Fruit fly (Drosophila melanogaster) whole organism, embryonic: ENCODE measurements around the gene Inx7.

ENCODE experiments used
- BEAF-32 ChIP-seq: fragments of 200-800 bp; sonication (Bioruptor generic); optimal IDR thresholded peaks from 3 replicates; lab custom pipeline; 2017; ENCODE audit warnings: missing biosample characterization, missing genetic modification characterization, mild to moderate bottlenecking, moderate library complexity, missing genetic modification reagents
- Bdp1 ChIP-seq: fragments of 200-800 bp; sonication (Bioruptor generic); optimal IDR thresholded peaks from 3 replicates; lab custom pipeline; 2016; ENCODE audit warnings: missing biosample characterization, missing genetic modification characterization
- CG10209 ChIP-seq: fragments of 200-800 bp; sonication (Bioruptor generic); optimal IDR thresholded peaks from 3 replicates; lab custom pipeline; 2017; ENCODE audit warnings: missing biosample characterization, mild to moderate bottlenecking, missing genetic modification characterization, missing genetic modification reagents
- CG10274 ChIP-seq: fragments of 200-800 bp; sonication (Bioruptor generic); optimal IDR thresholded peaks from 3 replicates; lab custom pipeline; 2017; ENCODE audit warnings: missing biosample characterization, mild to moderate bottlenecking, missing genetic modification characterization
- CG10431 ChIP-seq: fragments of 200-800 bp; sonication (Bioruptor generic); optimal IDR thresholded peaks from 3 replicates; lab custom pipeline; 2018; ENCODE audit warnings: missing biosample characterization, mild to moderate bottlenecking, missing genetic modification characterization
- CG14710 ChIP-seq: fragments of 200-800 bp; sonication (Bioruptor generic); optimal IDR thresholded peaks from 3 replicates; lab custom pipeline; 2019; ENCODE audit warnings: missing biosample characterization, mild to moderate bottlenecking, missing genetic modification characterization, moderate library complexity
- CG16813 ChIP-seq: fragments of 200-800 bp; sonication (Bioruptor generic); IDR thresholded peaks from 3 replicates; pipeline ENCODE4 v1.3.6; 2022; ENCODE audit warnings: missing biosample characterization, missing genetic modification characterization; ENCODE audit not compliant: partially characterized antibody
- CG17361 ChIP-seq: fragments of 200-800 bp; sonication (Bioruptor generic); IDR thresholded peaks from 3 replicates; pipeline ENCODE4 v1.3.6; 2022; ENCODE audit warnings: missing biosample characterization, missing genetic modification characterization
- CG17912 ChIP-seq: fragments of 200-800 bp; sonication (Bioruptor generic); optimal IDR thresholded peaks from 2 replicates; lab custom pipeline; 2018; ENCODE audit warnings: missing biosample characterization, mild to moderate bottlenecking, missing genetic modification characterization
- CG1792 ChIP-seq: fragments of 200-800 bp; sonication (Bioruptor generic); optimal IDR thresholded peaks from 2 replicates; lab custom pipeline; 2016; ENCODE audit warnings: missing biosample characterization, missing genetic modification characterization
- CG18262 ChIP-seq: fragments of 200-800 bp; optimal IDR thresholded peaks from 3 replicates; lab custom pipeline; 2019; ENCODE audit warnings: missing biosample characterization, mild to moderate bottlenecking, missing genetic modification characterization, moderate library complexity
- CG2678 ChIP-seq: fragments of 200-800 bp; sonication (Bioruptor generic); optimal IDR thresholded peaks from 3 replicates; lab custom pipeline; 2019; ENCODE audit warnings: missing biosample characterization, mild to moderate bottlenecking, missing genetic modification characterization, moderate library complexity
- CG3726 ChIP-seq: fragments of 200-800 bp; sonication (Bioruptor generic); IDR thresholded peaks from 3 replicates; pipeline ENCODE4, ENCODE4 v1.3.6; 2022; ENCODE audit warnings: missing biosample characterization, missing genetic modification characterization
- CG4404 ChIP-seq: fragments of 200-800 bp; sonication (Bioruptor generic); IDR thresholded peaks from 2 replicates; pipeline ENCODE4 v1.3.6; 2022; ENCODE audit warnings: missing biosample characterization, missing genetic modification characterization
- CG7271 ChIP-seq: fragments of 200-800 bp; sonication (Bioruptor generic); optimal IDR thresholded peaks from 2 replicates; lab custom pipeline; 2018; ENCODE audit warnings: missing biosample characterization, mild to moderate bottlenecking, missing genetic modification characterization, moderate library complexity
- CG9727 ChIP-seq: fragments of 200-800 bp; sonication (Bioruptor generic); optimal IDR thresholded peaks from 3 replicates; lab custom pipeline; 2017; ENCODE audit warnings: missing biosample characterization, mild to moderate bottlenecking, missing genetic modification characterization
- D ChIP-seq, 2 experiments: fragments of 200-800 bp in 1 of 2; fragments of >200 bp in 1 of 2; sonication (Bioruptor generic) in 1 of 2; optimal IDR thresholded peaks; 2 replicates in 1 of 2; 3 replicates in 1 of 2; lab custom pipeline; 2017; ENCODE audit warnings: mild to moderate bottlenecking in 1 of 2, missing biosample characterization in 1 of 2, missing genetic modification characterization in 1 of 2, missing genetic modification reagents in 1 of 2
- E2f1 ChIP-seq: fragments of 200-800 bp; sonication (Bioruptor generic); IDR thresholded peaks from 2 replicates; pipeline ENCODE4 v1.3.6; 2022; ENCODE audit warnings: missing biosample characterization, missing genetic modification characterization
- Hr39 ChIP-seq: fragments of >200 bp; optimal IDR thresholded peaks from 2 replicates; lab custom pipeline; 2017
- PHDP ChIP-seq: fragments of 200-800 bp; sonication (Bioruptor generic); optimal IDR thresholded peaks from 3 replicates; lab custom pipeline; 2018; ENCODE audit warnings: missing biosample characterization, mild to moderate bottlenecking, missing genetic modification characterization, moderate library complexity
- Ptx1 ChIP-seq: fragments of 200-800 bp; sonication (Bioruptor generic); IDR thresholded peaks from 2 replicates; pipeline ENCODE4 v1.3.6; 2022; ENCODE audit warnings: missing biosample characterization, missing genetic modification characterization
- Spps ChIP-seq: fragments of 200-800 bp; sonication (Bioruptor generic); optimal IDR thresholded peaks from 2 replicates; lab custom pipeline; 2018; ENCODE audit warnings: missing biosample characterization, mild to moderate bottlenecking, missing genetic modification characterization
- Taf1 ChIP-seq: fragments of 200-800 bp; sonication (Bioruptor generic); IDR thresholded peaks from 2 replicates; pipeline ENCODE4 v1.3.6; 2022; ENCODE audit warnings: missing biosample characterization, missing genetic modification characterization
- Trl ChIP-seq, 3 experiments: fragments of >200 bp in 2 of 3; fragments of 200-800 bp in 1 of 3; sonication (Bioruptor generic) in 1 of 3; optimal IDR thresholded peaks; 2 replicates in 1 of 3; 3 replicates in 2 of 3; lab custom pipeline; 2016 to 2017; ENCODE audit warnings: missing biosample characterization in 1 of 3, missing genetic modification characterization in 1 of 3
- Xrp1 ChIP-seq: fragments of 200-800 bp; sonication (Bioruptor generic); IDR thresholded peaks from 2 replicates; pipeline ENCODE4 v1.3.6; 2022; ENCODE audit warnings: missing biosample characterization, missing genetic modification characterization
- chinmo ChIP-seq: fragments of 200-800 bp; sonication (Bioruptor generic); IDR thresholded peaks from 4 replicates; pipeline ENCODE4 v1.3.6; 2022; ENCODE audit warnings: missing biosample characterization, missing genetic modification characterization; ENCODE audit not compliant: partially characterized antibody
- crc ChIP-seq: fragments of 200-800 bp; sonication (Bioruptor generic); optimal IDR thresholded peaks from 2 replicates; lab custom pipeline; 2016; ENCODE audit warnings: missing biosample characterization, missing genetic modification characterization
- crol ChIP-seq: fragments of 200-800 bp; sonication (Bioruptor generic); IDR thresholded peaks from 2 replicates; pipeline ENCODE4 v1.3.6; 2022; ENCODE audit warnings: missing biosample characterization, missing genetic modification characterization
- dm ChIP-seq: fragments of 200-800 bp; sonication (Bioruptor generic); optimal IDR thresholded peaks from 3 replicates; lab custom pipeline; 2016; ENCODE audit warnings: missing biosample characterization, missing genetic modification characterization
- gem ChIP-seq: fragments of 200-800 bp; sonication (Bioruptor generic); optimal IDR thresholded peaks from 2 replicates; lab custom pipeline; 2019; ENCODE audit warnings: missing biosample characterization, mild to moderate bottlenecking, missing genetic modification characterization, moderate library complexity
- grau ChIP-seq: fragments of 200-800 bp; optimal IDR thresholded peaks from 3 replicates; lab custom pipeline; 2019; ENCODE audit warnings: missing biosample characterization, mild to moderate bottlenecking, missing genetic modification characterization, moderate library complexity
- kni ChIP-seq: fragments of 200-800 bp; sonication (Bioruptor generic); optimal IDR thresholded peaks from 3 replicates; lab custom pipeline; 2017; ENCODE audit warnings: mild to moderate bottlenecking, missing biosample characterization, missing genetic modification reagents, missing genetic modification characterization
- lilli ChIP-seq: fragments of 200-800 bp; sonication (Bioruptor generic); optimal IDR thresholded peaks from 3 replicates; lab custom pipeline; 2016; ENCODE audit warnings: missing biosample characterization, missing genetic modification characterization
- nom ChIP-seq: fragments of 200-800 bp; sonication (Bioruptor generic); optimal IDR thresholded peaks from 2 replicates; lab custom pipeline; 2017; ENCODE audit warnings: missing biosample characterization, missing genetic modification characterization, mild to moderate bottlenecking, moderate library complexity, missing genetic modification reagents
- pfk ChIP-seq: fragments of 200-800 bp; sonication (Bioruptor generic); optimal IDR thresholded peaks from 2 replicates; lab custom pipeline; 2018; ENCODE audit warnings: missing biosample characterization, mild to moderate bottlenecking, missing genetic modification characterization, moderate library complexity
- pros ChIP-seq: fragments of 200-800 bp; sonication (Bioruptor generic); optimal IDR thresholded peaks from 3 replicates; lab custom pipeline; 2019; ENCODE audit warnings: missing biosample characterization, mild to moderate bottlenecking, missing genetic modification characterization, moderate library complexity
- pum ChIP-seq: fragments of 200-800 bp; sonication (Bioruptor generic); optimal IDR thresholded peaks from 2 replicates; lab custom pipeline; 2016; ENCODE audit warnings: missing biosample characterization, missing genetic modification characterization
- row ChIP-seq: fragments of 200-800 bp; sonication (Bioruptor generic); IDR thresholded peaks from 3 replicates; pipeline ENCODE4 v1.3.6; 2022; ENCODE audit warnings: missing biosample characterization, missing genetic modification characterization
- sens ChIP-seq: fragments of 200-800 bp; sonication (Bioruptor generic); peaks from one replicate; lab custom pipeline; 2016; ENCODE audit warnings: missing biosample characterization, missing genetic modification characterization
- so ChIP-seq: fragments of 200-800 bp; sonication (Bioruptor generic); IDR thresholded peaks from 3 replicates; pipeline ENCODE4 v1.3.6; 2022; ENCODE audit warnings: missing biosample characterization, missing genetic modification characterization
- tgo ChIP-seq: fragments of 200-800 bp; sonication (Bioruptor generic); IDR thresholded peaks from 3 replicates; pipeline ENCODE4 v1.3.6; 2022; ENCODE audit warnings: missing biosample characterization, missing genetic modification characterization
- twi ChIP-seq: fragments of 200-800 bp; optimal IDR thresholded peaks from 2 replicates; lab custom pipeline; 2019; ENCODE audit warnings: missing biosample characterization, mild to moderate bottlenecking, missing genetic modification characterization, moderate library complexity
- unpg ChIP-seq: fragments of 200-800 bp; sonication (Bioruptor generic); optimal IDR thresholded peaks from 3 replicates; lab custom pipeline; 2018; ENCODE audit warnings: missing biosample characterization, mild to moderate bottlenecking, missing genetic modification characterization, moderate library complexity
- vvl ChIP-seq: fragments of 200-800 bp; sonication (Bioruptor generic); IDR thresholded peaks from 2 replicates; pipeline ENCODE4 v1.3.6; 2022; ENCODE audit warnings: missing biosample characterization, missing genetic modification characterization
- yki ChIP-seq: fragments of >200 bp; optimal IDR thresholded peaks from 3 replicates; lab custom pipeline; 2018

Inx7 gene

dm6 chrX:6985182-6985851 is 8.1 kb downstream of the Inx7 start (continued):
- TF ChIP-seq Xrp1 (peak; percentile 89), CG10431 (GFP tag; lab: Kevin White, UChicago) (peak; percentile 74), kni (GFP tag; lab: Kevin White, UChicago) (peak; percentile 89)

- TF ChIP-seq kni (GFP tag; lab: Kevin White, UChicago) (peak; percentile 49), CG3726 (GFP tag; lab: Robert Waterston, UW) (no peak), CG1792 (GFP tag; lab: Kevin White, UChicago) (no peak), lilli (no peak), pum (no peak), PHDP (tag; lab: Kevin White, UChicago) (no peak), row (GFP tag; lab: Robert Waterston, UW) (peak; percentile 44; the same call in 2 of the 3 replicates), CG10274 (GFP tag; lab: Kevin White, UChicago) (no peak), pros (GFP tag; lab: Kevin White, UChicago) (peak; percentile 79), CG2678 (tag; lab: Kevin White, UChicago) (peak; percentile 36), vvl (GFP tag; lab: Robert Waterston, UW) (0 out of 2 replicates have a peak, but pooled peaks have one; percentile 8), E2f1 (GFP tag; lab: Robert Waterston, UW) (0 out of 2 replicates have a peak, but pooled peaks have one; percentile 20), yki (lab: Kevin White, UChicago) (no peak), so (GFP tag; lab: Robert Waterston, UW) (no peak), CG10209 (no peak), CG17912 (GFP tag; lab: Kevin White, UChicago) (no peak), nom (GFP tag; lab: Kevin White, UChicago) (peak; percentile 56), sens (GFP tag; lab: Kevin White, UChicago) (peak; percentile 13), CG9727 (GFP tag; lab: Kevin White, UChicago) (peak; percentile 50), dm (no peak), BEAF-32 (GFP tag; lab: Kevin White, UChicago) (peak; percentile 5), Trl (optimal IDR thresholded peaks at IDR 0.05; lab: Kevin White, UChicago) (peak; percentile 9 to 26), Trl (GFP tag; optimal IDR thresholded peaks at IDR 0.05; lab: Kevin White, UChicago) (no peak), D (optimal IDR thresholded peaks at IDR 0.05; lab: Kevin White, UChicago) (no peak), D (GFP tag; optimal IDR thresholded peaks at IDR 0.05; lab: Kevin White, UChicago) (no peak), CG7271 (tag; lab: Kevin White, UChicago) (no peak), CG18262 (tag; lab: Kevin White, UChicago) (peak; percentile 50), Bdp1 (GFP tag; lab: Kevin White, UChicago) (no peak), twi (tag; lab: Kevin White, UChicago) (peak; percentile 13), chinmo (GFP tag; lab: Robert Waterston, UW) (no peak), unpg (peak; percentile 25), CG16813 (GFP tag; lab: Robert Waterston, UW) (0 out of 3 replicates have a peak, but pooled peaks have one; percentile 14), Ptx1 (GFP tag; lab: Robert Waterston, UW) (0 out of 2 replicates have a peak, but pooled peaks have one; percentile 10), tgo (GFP tag; lab: Robert Waterston, UW) (no peak), grau (tag; lab: Kevin White, UChicago) (peak; percentile 4), CG14710 (tag; lab: Kevin White, UChicago) (peak; percentile 46), crc (GFP tag; lab: Kevin White, UChicago) (no peak), Spps (no peak), pfk (peak; percentile 48), crol (GFP tag; lab: Robert Waterston, UW) (peak; percentile 55; the same call in 1 of the 2 replicates), gem (tag; lab: Kevin White, UChicago) (peak; percentile 39), CG17361 (GFP tag; lab: Robert Waterston, UW) (peak; percentile 38; the same call in 1 of the 3 replicates), Hr39 (lab: Kevin White, UChicago) (no peak), CG4404 (GFP tag; lab: Robert Waterston, UW) (no peak), Taf1 (GFP tag; lab: Robert Waterston, UW) (no peak)
These were observed 9.7 kb downstream of the Inx7 start for dm6 chrX:6983500-6984320.
